Worm (Caenorhabditis elegans) whole organism, L1 larva: ENCODE data around the gene tcer-1.

Experiments
- aly-2 ChIP-seq: fragments of 150-350 bp; optimal IDR thresholded peaks from 2 replicates; lab custom pipeline; 2014; ENCODE audit warnings: missing biosample characterization, missing genetic modification characterization
- blmp-1 ChIP-seq: fragments of 150-350 bp; optimal IDR thresholded peaks from 2 replicates; lab custom pipeline; 2014; ENCODE audit warnings: missing biosample characterization, missing genetic modification characterization
- grh-1 ChIP-seq: fragments of 200-800 bp; sonication (Bioruptor generic); IDR thresholded peaks from 2 replicates; pipeline ENCODE4 v1.3.6; 2022; ENCODE audit warnings: missing genetic modification reagents, missing genetic modification characterization, missing compliant biosample characterization
- mdl-1 ChIP-seq, 2 experiments: fragments of 150-350 bp; optimal IDR thresholded peaks; 2 replicates each; lab custom pipeline; 2014 to 2017; ENCODE audit warnings: missing biosample characterization in 2 of 2, missing genetic modification characterization in 2 of 2, inconsistent platforms in 1 of 2
- nhr-11 ChIP-seq: fragments of 150-350 bp; optimal IDR thresholded peaks from 2 replicates; lab custom pipeline; 2014; ENCODE audit warnings: missing biosample characterization, missing genetic modification characterization
- nhr-76 ChIP-seq: sonication (generic microtip); optimal IDR thresholded peaks from 2 replicates; lab custom pipeline; 2017; ENCODE audit warnings: missing biosample characterization, missing genetic modification characterization
- nhr-90 ChIP-seq: sonication (generic microtip); optimal IDR thresholded peaks from 2 replicates; lab custom pipeline; 2016; ENCODE audit warnings: mild to moderate bottlenecking, missing genetic modification characterization, missing compliant biosample characterization; ENCODE audit not compliant: poor library complexity
- vab-15 ChIP-seq: sonication (generic microtip); optimal IDR thresholded peaks from 2 replicates; lab custom pipeline; 2017; ENCODE audit warnings: missing genotype, mild to moderate bottlenecking, missing genetic modification characterization, missing compliant biosample characterization

DNA sequence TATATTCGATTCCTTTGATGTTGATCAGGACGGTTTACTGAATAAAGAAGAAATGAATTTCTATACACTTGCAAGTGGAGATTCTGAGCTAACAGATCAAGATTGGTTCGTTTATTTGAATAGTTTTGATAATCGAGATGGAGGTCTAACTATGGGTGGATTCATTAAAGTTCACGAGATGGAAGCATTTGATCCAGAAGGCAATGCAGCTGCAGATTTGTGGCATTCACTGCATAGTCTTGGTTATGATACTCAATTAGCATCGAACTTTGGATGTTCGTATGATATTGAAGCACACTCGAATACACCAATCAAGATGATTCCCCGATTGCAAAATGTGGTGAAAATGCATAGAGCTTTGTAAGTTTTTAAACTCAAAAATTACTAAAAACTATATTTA lies 46.1 kb upstream of the tcer-1 start:
- TF ChIP-seq mdl-1 (tag; optimal IDR thresholded peaks at IDR 0.05; lab: Kevin White, UChicago): no peak
- TF ChIP-seq grh-1 (GFP tag; lab: Robert Waterston, UW): no peak
- no peak for TF ChIP-seq nhr-11 (tag; lab: Kevin White, UChicago)
- no peak for TF ChIP-seq aly-2 (tag; lab: Kevin White, UChicago)
- no peak for TF ChIP-seq nhr-76 (tag; lab: Kevin White, UChicago)
- no peak for TF ChIP-seq blmp-1 (tag; lab: Kevin White, UChicago)
- TF ChIP-seq vab-15 (tag; lab: Kevin White, UChicago): no peak
- TF ChIP-seq nhr-90 (tag; lab: Kevin White, UChicago): no peak
